Fruit fly (Drosophila melanogaster): ENCODE measurements around the gene SP1173.

DNA sequence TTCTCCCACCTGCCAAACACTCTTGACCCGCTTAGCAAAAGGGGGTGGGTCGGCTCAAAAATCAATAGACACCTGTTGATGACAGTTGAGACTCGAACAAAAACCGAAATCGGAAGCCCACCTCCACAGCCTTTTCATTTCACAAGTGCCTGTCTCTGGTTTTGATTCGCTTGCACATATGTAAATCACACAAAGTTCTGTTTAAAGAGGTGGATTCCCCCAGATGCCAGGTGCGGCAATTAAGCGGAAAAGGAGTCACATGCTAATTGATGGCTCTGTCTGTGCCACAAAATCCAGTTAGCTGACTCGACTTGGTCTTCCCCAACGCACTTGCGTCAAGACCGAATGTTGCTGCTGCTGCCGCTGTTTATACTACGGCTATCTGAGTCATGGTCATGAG lies 21.2 kb upstream of the SP1173 start:
- TF ChIP-seq Hr78 (GFP tag; optimal IDR thresholded peaks at IDR 0.05), result no peak
- no peak for TF ChIP-seq pan (optimal IDR thresholded peaks at IDR 0.05)
- no peak for TF ChIP-seq Abd-B (GFP tag; optimal IDR thresholded peaks at IDR 0.05)
- no peak for TF ChIP-seq Mio (GFP tag; optimal IDR thresholded peaks at IDR 0.05)
- no peak for TF ChIP-seq Myc (optimal IDR thresholded peaks at IDR 0.05)
- TF ChIP-seq Dif (GFP tag; optimal IDR thresholded peaks at IDR 0.05; ENCODE audit: partially characterized antibody), result no peak
- no peak for TF ChIP-seq CrebA (GFP tag; optimal IDR thresholded peaks at IDR 0.05; ENCODE audit: borderline replicate concordance)
- TF ChIP-seq brk (GFP tag; optimal IDR thresholded peaks at IDR 0.05), result no peak
- no peak for TF ChIP-seq dmrt93B (GFP tag; optimal IDR thresholded peaks at IDR 0.05)
- no peak for TF ChIP-seq Dfd (GFP tag; optimal IDR thresholded peaks at IDR 0.05)
